Worm (Caenorhabditis elegans) whole organism, L4 larva: ENCODE results near the gene gpd-2.

Experiments
- F37D6.2 ChIP-seq: sonication (generic microtip); optimal IDR thresholded peaks from 2 replicates; lab custom pipeline; 2016; ENCODE audit warnings: mild to moderate bottlenecking, missing genetic modification characterization, missing compliant biosample characterization
- F44E2.7 ChIP-seq: fragments of 200-800 bp; sonication (Bioruptor generic); IDR thresholded peaks from 2 replicates; pipeline ENCODE4 v2.1.2; 2022; ENCODE audit warnings: missing genetic modification characterization, missing compliant biosample characterization
- T20F7.1 ChIP-seq: fragments of 200-800 bp; sonication (Bioruptor generic); optimal IDR thresholded peaks from 2 replicates; lab custom pipeline; 2018; ENCODE audit warnings: mild to moderate bottlenecking, missing genetic modification characterization, missing compliant biosample characterization
- T26A8.4 ChIP-seq: fragments of 200-800 bp; sonication (Bioruptor generic); IDR thresholded peaks from 2 replicates; pipeline ENCODE4 v1.3.6; 2022; ENCODE audit warnings: missing genetic modification characterization, missing compliant biosample characterization
- Y105C5A.15 ChIP-seq: fragments of 200-800 bp; sonication (Bioruptor generic); IDR thresholded peaks from 2 replicates; pipeline ENCODE4 v1.3.6; 2022; ENCODE audit warnings: missing genetic modification characterization, missing compliant biosample characterization
- ZK546.5 ChIP-seq, 2 experiments: sonication (generic microtip); optimal IDR thresholded peaks; 2 replicates each; lab custom pipeline; 2017; ENCODE audit warnings: missing biosample characterization in 2 of 2, missing genetic modification characterization in 2 of 2
- aha-1 ChIP-seq: fragments of 150-350 bp; peaks from one replicate; lab custom pipeline; 2014; ENCODE audit warnings: missing biosample characterization, missing genetic modification characterization
- aly-2 ChIP-seq: sonication (generic microtip); optimal IDR thresholded peaks from 2 replicates; lab custom pipeline; 2018; ENCODE audit warnings: missing biosample characterization, missing genetic modification characterization
- ceh-28 ChIP-seq: fragments of 150-350 bp; optimal IDR thresholded peaks from 2 replicates; lab custom pipeline; 2014; ENCODE audit warnings: missing biosample characterization, missing genetic modification reagents, missing genetic modification characterization
- ceh-32 ChIP-seq: sonication (generic microtip); optimal IDR thresholded peaks from 2 replicates; lab custom pipeline; 2016; ENCODE audit warnings: mild to moderate bottlenecking, missing genetic modification characterization, missing compliant biosample characterization; ENCODE audit not compliant: poor library complexity
- ces-1 ChIP-seq: fragments of 150-350 bp; sonication (generic microtip); optimal IDR thresholded peaks from 4 replicates; lab custom pipeline; 2014; ENCODE audit warnings: missing biosample characterization, missing genetic modification reagents, missing genetic modification characterization
- cey-2 ChIP-seq: sonication (generic microtip); optimal IDR thresholded peaks from 3 replicates; lab custom pipeline; 2017; ENCODE audit warnings: missing genetic modification characterization, mild to moderate bottlenecking, missing compliant biosample characterization, antibody characterized with exemption, borderline replicate concordance; ENCODE audit not compliant: insufficient read depth
- daf-16 ChIP-seq, 3 experiments: sonication (generic microtip); optimal IDR thresholded peaks; 2 replicates each; lab custom pipeline; 2016 to 2017; ENCODE audit warnings: missing genetic modification characterization in 3 of 3, missing genetic modification reagents in 3 of 3, mild to moderate bottlenecking in 2 of 3, missing compliant biosample characterization in 2 of 3, missing biosample characterization in 1 of 3, moderate library complexity in 1 of 3
- daf-19 ChIP-seq: fragments of 200-800 bp; sonication (Bioruptor generic); conservative IDR thresholded peaks from 2 replicates; pipeline ENCODE4 v1.3.6; 2022; ENCODE audit warnings: missing genetic modification characterization, missing compliant biosample characterization
- dve-1 ChIP-seq: sonication (generic microtip); optimal IDR thresholded peaks from 2 replicates; lab custom pipeline; 2017; ENCODE audit warnings: antibody characterized with exemption, mild to moderate bottlenecking, missing genetic modification characterization, missing compliant biosample characterization; ENCODE audit not compliant: insufficient read depth
- egl-43 ChIP-seq: fragments of 200-800 bp; sonication (Bioruptor generic); IDR thresholded peaks from 2 replicates; pipeline ENCODE4 v1.3.6; 2022; ENCODE audit warnings: missing genetic modification reagents, missing genetic modification characterization, missing compliant biosample characterization
- gei-8 ChIP-seq: fragments of 200-800 bp; sonication (Bioruptor generic); optimal IDR thresholded peaks from 2 replicates; lab custom pipeline; 2018; ENCODE audit warnings: mild to moderate bottlenecking, missing genetic modification characterization, missing compliant biosample characterization
- hif-1 ChIP-seq, 2 experiments: sonication (generic microtip); optimal IDR thresholded peaks; 2 replicates each; lab custom pipeline; 2016 to 2017; ENCODE audit warnings: missing compliant biosample characterization in 2 of 2, missing genetic modification characterization in 2 of 2, missing genetic modification reagents in 2 of 2, missing genotype in 2 of 2, mild to moderate bottlenecking in 1 of 2
- hlh-30 ChIP-seq: sonication (generic microtip); optimal IDR thresholded peaks from 2 replicates; lab custom pipeline; 2017; ENCODE audit warnings: antibody characterized with exemption, mild to moderate bottlenecking, missing genetic modification characterization, missing compliant biosample characterization; ENCODE audit not compliant: insufficient read depth
- lin-13 ChIP-seq: fragments of 150-350 bp; optimal IDR thresholded peaks from 2 replicates; lab custom pipeline; 2014; ENCODE audit warnings: missing biosample characterization, missing genetic modification reagents, missing genetic modification characterization
- lin-38 ChIP-seq: fragments of 200-800 bp; sonication (Bioruptor generic); IDR thresholded peaks from 2 replicates; pipeline ENCODE4 v1.3.6; 2022; ENCODE audit warnings: missing genetic modification reagents, missing genetic modification characterization, missing compliant biosample characterization
- lir-3 ChIP-seq: sonication (generic microtip); optimal IDR thresholded peaks from 2 replicates; lab custom pipeline; 2016; ENCODE audit warnings: mild to moderate bottlenecking, missing genetic modification characterization, missing compliant biosample characterization
- madf-5 ChIP-seq, 2 experiments: fragments of 200-800 bp; sonication (Bioruptor generic); IDR thresholded peaks; 2 replicates each; pipeline ENCODE4 v1.3.6; 2022; ENCODE audit warnings: missing compliant biosample characterization in 2 of 2, missing genetic modification characterization in 2 of 2
- mdl-1 ChIP-seq, 2 experiments: fragments of 150-350 bp in 1 of 2; sonication (generic microtip) in 1 of 2; optimal IDR thresholded peaks; 2 replicates each; lab custom pipeline; 2014 to 2017; ENCODE audit warnings: missing biosample characterization in 2 of 2, missing genetic modification characterization in 2 of 2
- mdt-29 ChIP-seq: fragments of 200-800 bp; sonication (Bioruptor generic); IDR thresholded peaks from 2 replicates; pipeline ENCODE4 v1.3.6; 2022; ENCODE audit warnings: missing genetic modification reagents, missing genetic modification characterization, missing compliant biosample characterization
- mep-1 ChIP-seq: fragments of 150-350 bp; sonication (generic microtip); optimal IDR thresholded peaks from 3 replicates; lab custom pipeline; 2014; ENCODE audit warnings: missing biosample characterization, missing genetic modification characterization
- mxl-2 ChIP-seq: fragments of 200-800 bp; sonication (Bioruptor generic); conservative IDR thresholded peaks from 2 replicates; pipeline ENCODE4 v1.3.6; 2022; ENCODE audit warnings: missing genetic modification reagents, missing genetic modification characterization, missing compliant biosample characterization
- nhr-10 ChIP-seq: fragments of 150-350 bp; optimal IDR thresholded peaks from 2 replicates; lab custom pipeline; 2014; ENCODE audit warnings: missing biosample characterization, missing genetic modification characterization
- nhr-102 ChIP-seq: sonication (generic microtip); optimal IDR thresholded peaks from 2 replicates; lab custom pipeline; 2016; ENCODE audit warnings: mild to moderate bottlenecking, missing genetic modification characterization, moderate library complexity, missing compliant biosample characterization
- nhr-111 ChIP-seq: fragments of 200-800 bp; sonication (Bioruptor generic); optimal IDR thresholded peaks from 2 replicates; lab custom pipeline; 2018; ENCODE audit warnings: mild to moderate bottlenecking, missing genetic modification characterization, missing compliant biosample characterization
- nhr-41 ChIP-seq: fragments of 200-800 bp; sonication (Bioruptor generic); IDR thresholded peaks from 2 replicates; pipeline ENCODE4 v1.3.6; 2022; ENCODE audit warnings: missing genetic modification reagents, missing genetic modification characterization, missing compliant biosample characterization
- nhr-42 ChIP-seq: fragments of 200-800 bp; sonication (Bioruptor generic); IDR thresholded peaks from 2 replicates; pipeline ENCODE4 v1.3.6; 2022; ENCODE audit warnings: missing genetic modification characterization, missing compliant biosample characterization
- nhr-48 ChIP-seq: sonication (generic microtip); optimal IDR thresholded peaks from 2 replicates; lab custom pipeline; 2016; ENCODE audit warnings: mild to moderate bottlenecking, missing genetic modification characterization, missing compliant biosample characterization
- nhr-77 ChIP-seq: fragments of 150-350 bp; optimal IDR thresholded peaks from 2 replicates; lab custom pipeline; 2014; ENCODE audit warnings: missing biosample characterization, missing genetic modification characterization
- pha-4 ChIP-seq, 2 experiments: fragments of 150-350 bp in 1 of 2; fragments of 200-800 bp in 1 of 2; sonication (Bioruptor generic) in 1 of 2; IDR thresholded peaks in 1 of 2; optimal IDR thresholded peaks in 1 of 2; 2 replicates each; pipeline versions ENCODE4 v1.3.6 to Lab custom; 2014 to 2022; ENCODE audit warnings: missing genetic modification characterization in 2 of 2, missing genetic modification reagents in 2 of 2, missing biosample characterization in 1 of 2, missing compliant biosample characterization in 1 of 2
- php-3 ChIP-seq: fragments of 200-800 bp; sonication (Bioruptor generic); IDR thresholded peaks from 2 replicates; pipeline ENCODE4 v1.3.6; 2022; ENCODE audit warnings: missing genetic modification reagents, missing genetic modification characterization, missing compliant biosample characterization
- rbr-2 ChIP-seq: sonication (generic microtip); optimal IDR thresholded peaks from 2 replicates; lab custom pipeline; 2016; ENCODE audit warnings: missing genotype, missing genetic modification characterization, missing compliant biosample characterization
- sdz-12 ChIP-seq: fragments of 200-800 bp; sonication (Bioruptor generic); optimal IDR thresholded peaks from 2 replicates; lab custom pipeline; 2018; ENCODE audit warnings: mild to moderate bottlenecking, missing genetic modification characterization, missing compliant biosample characterization
- snpc-4 ChIP-seq: fragments of 150-350 bp; optimal IDR thresholded peaks from 2 replicates; lab custom pipeline; 2014; ENCODE audit warnings: missing biosample characterization, missing genetic modification characterization
- spr-1 ChIP-seq: sonication (generic microtip); optimal IDR thresholded peaks from 2 replicates; lab custom pipeline; 2016; ENCODE audit warnings: mild to moderate bottlenecking, missing genetic modification characterization, missing compliant biosample characterization
- spr-3 ChIP-seq: fragments of 200-800 bp; sonication (Bioruptor generic); optimal IDR thresholded peaks from 2 replicates; lab custom pipeline; 2018; ENCODE audit warnings: mild to moderate bottlenecking, missing genetic modification characterization, missing compliant biosample characterization
- unc-39 ChIP-seq: sonication (generic microtip); optimal IDR thresholded peaks from 2 replicates; lab custom pipeline; 2017; ENCODE audit warnings: missing biosample characterization, missing genetic modification characterization
- unc-62 ChIP-seq, 3 experiments: fragments of 150-350 bp in 1 of 3; sonication (generic microtip); optimal IDR thresholded peaks in 2 of 3; peaks in 1 of 3; 1 replicate in 1 of 3; 2 replicates in 2 of 3; lab custom pipeline; 2014 to 2017; ENCODE audit warnings: missing biosample characterization in 3 of 3, missing genetic modification characterization in 3 of 3, missing genetic modification reagents in 3 of 3, missing genotype in 1 of 3
- zfp-2 ChIP-seq: sonication (generic microtip); optimal IDR thresholded peaks from 2 replicates; lab custom pipeline; 2016; ENCODE audit warnings: mild to moderate bottlenecking, missing genetic modification characterization, missing compliant biosample characterization
- zfp-3 ChIP-seq: fragments of 200-800 bp; sonication (Bioruptor generic); conservative IDR thresholded peaks from 2 replicates; pipeline ENCODE4 v1.3.6; 2022; ENCODE audit warnings: missing genetic modification reagents, missing genetic modification characterization, missing compliant biosample characterization
- zip-11 ChIP-seq: fragments of 200-800 bp; sonication (Bioruptor generic); IDR thresholded peaks from 2 replicates; pipeline ENCODE4 v1.3.6; 2022; ENCODE audit warnings: missing genetic modification characterization, missing compliant biosample characterization
- zip-2 ChIP-seq: fragments of 150-350 bp; optimal IDR thresholded peaks from 2 replicates; lab custom pipeline; 2014; ENCODE audit warnings: missing biosample characterization, missing genetic modification characterization

Gene gpd-2

ce11 chrX:3102817-3103216 is 11.7 kb downstream of the gpd-2 start (continued):
- no peak for TF ChIP-seq daf-16 (GFP tag; optimal IDR thresholded peaks at IDR 0.05; lab: Kevin White, UChicago)
- peak; percentile 5 for TF ChIP-seq daf-16 (tag; optimal IDR thresholded peaks at IDR 0.05; lab: Kevin White, UChicago)
- peak; percentile 94 for TF ChIP-seq aha-1 (tag; lab: Kevin White, UChicago)
- peak; percentile 35 for TF ChIP-seq dve-1 (tag; lab: Kevin White, UChicago)
- peak; percentile 7 for TF ChIP-seq hlh-30 (tag; lab: Kevin White, UChicago)
- TF ChIP-seq mep-1: peak; percentile 42
- no peak for TF ChIP-seq ZK546.5 (tag; optimal IDR thresholded peaks at IDR 0.05; lab: Kevin White, UChicago)

DNA sequence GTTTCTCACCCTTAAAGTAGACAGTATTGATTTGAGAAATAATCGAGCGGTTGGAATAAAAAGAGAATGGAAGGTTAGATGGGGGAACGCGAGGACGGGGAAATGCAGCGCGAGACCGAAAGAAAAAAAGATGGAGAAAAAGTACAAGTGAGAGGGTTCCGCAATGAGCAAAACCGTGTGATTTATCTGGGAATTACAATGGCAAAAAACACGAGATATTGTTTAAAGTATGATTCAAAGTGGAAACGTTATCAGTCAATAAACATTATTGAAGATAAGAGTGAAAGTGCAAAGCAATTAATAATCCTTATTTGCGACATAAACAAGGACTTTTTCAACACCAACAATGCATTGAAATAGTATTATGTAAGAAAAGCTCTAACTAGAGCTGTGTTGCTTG is 12.3 kb downstream of the gpd-2 start, which contains the start of gene ztf-13:
Gene ztf-13, minus strand, starts transcription at position 11 of the 400 bp plus-strand sequence.
- peak; percentile 86 for TF ChIP-seq dve-1 (tag; lab: Kevin White, UChicago)
- no peak for TF ChIP-seq unc-39 (tag; lab: Kevin White, UChicago)
- TF ChIP-seq mxl-2 (GFP tag; lab: Robert Waterston, UW): no peak
- TF ChIP-seq ceh-28 (tag; lab: Kevin White, UChicago): no peak
- no peak for TF ChIP-seq madf-5 (GFP tag; IDR thresholded peaks at IDR 0.05; lab: Robert Waterston, UW)
- no peak for TF ChIP-seq daf-19 (GFP tag; lab: Robert Waterston, UW)
- TF ChIP-seq nhr-102: no peak
- no peak for TF ChIP-seq nhr-48 (tag; lab: Kevin White, UChicago)
- no peak for TF ChIP-seq cey-2
- TF ChIP-seq T26A8.4 (GFP tag; lab: Robert Waterston, UW): no peak
- no peak for TF ChIP-seq hif-1 (tag; optimal IDR thresholded peaks at IDR 0.05; lab: Kevin White, UChicago)
- no peak for TF ChIP-seq nhr-111 (GFP tag; lab: Kevin White, UChicago)
- peak; percentile 89 for TF ChIP-seq php-3 (GFP tag; lab: Robert Waterston, UW)
- no peak for TF ChIP-seq ces-1 (GFP tag; lab: Kevin White, UChicago)
- no peak for TF ChIP-seq zfp-3 (GFP tag; lab: Robert Waterston, UW)
- TF ChIP-seq spr-1 (tag; lab: Kevin White, UChicago): no peak
- peak in 1 of 2 experiments; percentile 79 for TF ChIP-seq unc-62 (GFP tag; optimal IDR thresholded peaks at IDR 0.05 in 1 of 2; lab: Kevin White, UChicago)
- no peak for TF ChIP-seq unc-62 (tag; optimal IDR thresholded peaks at IDR 0.05; lab: Kevin White, UChicago)
- TF ChIP-seq zip-11 (GFP tag; lab: Robert Waterston, UW): no peak
- TF ChIP-seq egl-43 (GFP tag; lab: Robert Waterston, UW): no peak
- no peak for TF ChIP-seq aly-2
- TF ChIP-seq T20F7.1: peak; percentile 42
- no peak for TF ChIP-seq F37D6.2 (tag; lab: Kevin White, UChicago)
- peak in 1 of 2 experiments; percentile 62 for TF ChIP-seq mdl-1 (tag; optimal IDR thresholded peaks at IDR 0.05; lab: Kevin White, UChicago)
- no peak for TF ChIP-seq snpc-4 (tag; lab: Kevin White, UChicago)
- no peak for TF ChIP-seq ceh-32 (tag; lab: Kevin White, UChicago)
- TF ChIP-seq ZK546.5 (tag; optimal IDR thresholded peaks at IDR 0.05; lab: Kevin White, UChicago): no peak
- no peak for TF ChIP-seq rbr-2 (tag; lab: Kevin White, UChicago)
- no peak for TF ChIP-seq lir-3 (tag; lab: Kevin White, UChicago)
- no peak for TF ChIP-seq zip-2 (tag; lab: Kevin White, UChicago)
- TF ChIP-seq nhr-41 (GFP tag; lab: Robert Waterston, UW): no peak
- no peak for TF ChIP-seq nhr-10 (tag; lab: Kevin White, UChicago)
- TF ChIP-seq Y105C5A.15 (GFP tag; lab: Robert Waterston, UW): no peak
- no peak for TF ChIP-seq zfp-2 (tag; lab: Kevin White, UChicago)
- TF ChIP-seq nhr-42 (GFP tag; lab: Robert Waterston, UW): no peak
- no peak for TF ChIP-seq pha-4 (GFP tag; IDR thresholded peaks at IDR 0.05; lab: Robert Waterston, UW)
- TF ChIP-seq pha-4 (tag; optimal IDR thresholded peaks at IDR 0.05; lab: Kevin White, UChicago): no peak
- no peak for TF ChIP-seq spr-3 (GFP tag; lab: Kevin White, UChicago)
- TF ChIP-seq gei-8 (GFP tag; lab: Kevin White, UChicago): no peak
- TF ChIP-seq sdz-12 (GFP tag; lab: Kevin White, UChicago): no peak
- 0 out of 2 replicates have a peak, but pooled peaks have one; percentile 12 for TF ChIP-seq lin-38 (GFP tag; lab: Robert Waterston, UW)
- peak; percentile 90 for TF ChIP-seq nhr-77 (tag; lab: Kevin White, UChicago)
- TF ChIP-seq F44E2.7 (GFP tag; lab: Robert Waterston, UW): no peak
- no peak for TF ChIP-seq lin-13 (GFP tag; lab: Kevin White, UChicago)
- no peak for TF ChIP-seq mdt-29
